Worm (Caenorhabditis elegans) whole organism, mixed stage, embryonic: ENCODE measurements around the gene C18H7.4.

Experiments used
- M03D4.4 ChIP-seq: sonication (generic microtip); optimal IDR thresholded peaks from 2 replicates; lab custom pipeline; 2017; ENCODE audit warnings: mild to moderate bottlenecking, missing genetic modification characterization, missing compliant biosample characterization
- bed-3 ChIP-seq: fragments of 200-800 bp; sonication (Bioruptor generic); optimal IDR thresholded peaks from 3 replicates; lab custom pipeline; 2018; ENCODE audit warnings: mild to moderate bottlenecking, missing genetic modification characterization, moderate library complexity, missing compliant biosample characterization
- blmp-1 ChIP-seq: fragments of 150-350 bp; optimal IDR thresholded peaks from 2 replicates; lab custom pipeline; 2014; ENCODE audit warnings: missing biosample characterization, missing genetic modification characterization
- ceh-39 ChIP-seq: fragments of 150-350 bp; optimal IDR thresholded peaks from 2 replicates; lab custom pipeline; 2014; ENCODE audit warnings: missing biosample characterization, missing genetic modification characterization
- ceh-43 ChIP-seq: fragments of 200-800 bp; sonication (Bioruptor generic); optimal IDR thresholded peaks from 2 replicates; lab custom pipeline; 2018; ENCODE audit warnings: mild to moderate bottlenecking, missing genetic modification characterization, moderate library complexity, missing compliant biosample characterization
- ceh-83 ChIP-seq: fragments of 200-800 bp; sonication (Bioruptor generic); optimal IDR thresholded peaks from 2 replicates; lab custom pipeline; 2018; ENCODE audit warnings: mild to moderate bottlenecking, missing genetic modification characterization, missing compliant biosample characterization
- ces-1 ChIP-seq: fragments of 150-350 bp; optimal IDR thresholded peaks from 2 replicates; lab custom pipeline; 2014; ENCODE audit warnings: missing biosample characterization, missing genetic modification reagents, missing genetic modification characterization
- cnd-1 ChIP-seq: fragments of 200-800 bp; sonication (Bioruptor generic); optimal IDR thresholded peaks from 2 replicates; lab custom pipeline; 2018; ENCODE audit warnings: mild to moderate bottlenecking, missing genetic modification characterization, missing compliant biosample characterization
- drap-1 ChIP-seq: fragments of 200-800 bp; sonication (Bioruptor generic); optimal IDR thresholded peaks from 3 replicates; lab custom pipeline; 2018; ENCODE audit warnings: mild to moderate bottlenecking, missing genetic modification characterization, missing compliant biosample characterization
- elt-1 ChIP-seq: sonication (generic microtip); optimal IDR thresholded peaks from 2 replicates; lab custom pipeline; 2017; ENCODE audit warnings: missing genetic modification characterization, mild to moderate bottlenecking, missing compliant biosample characterization, antibody characterized with exemption, moderate library complexity, borderline replicate concordance; ENCODE audit not compliant: insufficient read depth
- elt-3 ChIP-seq: fragments of 150-350 bp; optimal IDR thresholded peaks from 2 replicates; lab custom pipeline; 2014; ENCODE audit warnings: missing biosample characterization, missing genetic modification characterization
- flh-1 ChIP-seq: fragments of 200-800 bp; sonication (Bioruptor generic); optimal IDR thresholded peaks from 2 replicates; lab custom pipeline; 2018; ENCODE audit warnings: mild to moderate bottlenecking, missing genetic modification characterization, moderate library complexity, missing compliant biosample characterization
- ham-2 ChIP-seq: fragments of 200-800 bp; sonication (Bioruptor generic); optimal IDR thresholded peaks from 2 replicates; lab custom pipeline; 2018; ENCODE audit warnings: mild to moderate bottlenecking, missing genetic modification characterization, missing compliant biosample characterization
- hlh-1 ChIP-seq: fragments of 150-350 bp; optimal IDR thresholded peaks from 2 replicates; lab custom pipeline; 2014; ENCODE audit warnings: missing biosample characterization, missing genetic modification reagents, missing genetic modification characterization
- lin-13 ChIP-seq: fragments of 150-350 bp; optimal IDR thresholded peaks from 2 replicates; lab custom pipeline; 2014; ENCODE audit warnings: missing biosample characterization, missing genetic modification characterization
- lin-32 ChIP-seq: fragments of 200-800 bp; sonication (Bioruptor generic); optimal IDR thresholded peaks from 2 replicates; lab custom pipeline; 2018; ENCODE audit warnings: mild to moderate bottlenecking, missing genetic modification characterization, missing compliant biosample characterization
- lsy-2 ChIP-seq: fragments of 150-350 bp; optimal IDR thresholded peaks from 2 replicates; lab custom pipeline; 2014; ENCODE audit warnings: missing biosample characterization, missing genetic modification characterization
- mab-5 ChIP-seq: fragments of 150-350 bp; optimal IDR thresholded peaks from 2 replicates; lab custom pipeline; 2014; ENCODE audit warnings: missing biosample characterization, missing genetic modification characterization
- nhr-12 ChIP-seq: fragments of 150-350 bp; optimal IDR thresholded peaks from 2 replicates; lab custom pipeline; 2014; ENCODE audit warnings: missing biosample characterization, missing genetic modification characterization
- nhr-2 ChIP-seq: fragments of 150-350 bp; optimal IDR thresholded peaks from 2 replicates; lab custom pipeline; 2014; ENCODE audit warnings: missing biosample characterization, missing genetic modification characterization
- nhr-237 ChIP-seq: fragments of 150-350 bp; optimal IDR thresholded peaks from 2 replicates; lab custom pipeline; 2014; ENCODE audit warnings: missing biosample characterization, missing genetic modification characterization
- nhr-76 ChIP-seq: sonication (generic microtip); optimal IDR thresholded peaks from 2 replicates; lab custom pipeline; 2017; ENCODE audit warnings: missing biosample characterization, missing genetic modification characterization
- pha-4 ChIP-seq: fragments of 150-350 bp; optimal IDR thresholded peaks from 2 replicates; lab custom pipeline; 2018; ENCODE audit warnings: missing biosample characterization, missing genetic modification reagents, missing genetic modification characterization
- sem-2 ChIP-seq: fragments of 200-800 bp; sonication (Bioruptor generic); optimal IDR thresholded peaks from 2 replicates; lab custom pipeline; 2018; ENCODE audit warnings: mild to moderate bottlenecking, missing genetic modification characterization, missing compliant biosample characterization
- sptf-1 ChIP-seq: sonication (generic microtip); optimal IDR thresholded peaks from 2 replicates; lab custom pipeline; 2017; ENCODE audit warnings: mild to moderate bottlenecking, missing genetic modification characterization, moderate library complexity, missing compliant biosample characterization
- unc-120 ChIP-seq: sonication (generic microtip); optimal IDR thresholded peaks from 2 replicates; lab custom pipeline; 2017; ENCODE audit warnings: missing genetic modification characterization, missing compliant biosample characterization; ENCODE audit not compliant: poor library complexity, severe bottlenecking
- unc-39 ChIP-seq: fragments of 150-350 bp; optimal IDR thresholded peaks from 2 replicates; lab custom pipeline; 2014; ENCODE audit warnings: missing biosample characterization, missing genetic modification characterization
- unc-62 ChIP-seq: fragments of 150-350 bp; optimal IDR thresholded peaks from 2 replicates; lab custom pipeline; 2014; ENCODE audit warnings: missing biosample characterization, missing genetic modification reagents, missing genetic modification characterization
- zip-8 ChIP-seq: fragments of 150-350 bp; optimal IDR thresholded peaks from 2 replicates; lab custom pipeline; 2014; ENCODE audit warnings: missing biosample characterization, missing genetic modification characterization
- ztf-11 ChIP-seq: fragments of 150-350 bp; optimal IDR thresholded peaks from 2 replicates; lab custom pipeline; 2014; ENCODE audit warnings: missing biosample characterization, missing genetic modification characterization

C18H7.4 gene

ce11 chrIV:593029-593428 lies at the start of gene C18H7.4:
Gene C18H7.4 (plus strand): TSS chrIV:593329.
- TF ChIP-seq pha-4 (no peak), flh-1 (GFP tag; lab: Kevin White, UChicago) (no peak), ham-2 (GFP tag; lab: Kevin White, UChicago) (no peak), blmp-1 (tag; lab: Kevin White, UChicago) (no peak), nhr-12 (tag; lab: Kevin White, UChicago) (no peak), unc-39 (tag; lab: Kevin White, UChicago) (no peak), lsy-2 (no peak), nhr-76 (no peak), unc-62 (GFP tag; lab: Kevin White, UChicago) (no peak)
- TF ChIP-seq, all 35 proteins: peak for 0

- no peak for TF ChIP-seq cnd-1
- no peak for TF ChIP-seq unc-120 (tag; lab: Kevin White, UChicago)
- no peak for TF ChIP-seq M03D4.4
- no peak for TF ChIP-seq zip-8 (tag; lab: Kevin White, UChicago)
- no peak for TF ChIP-seq lin-13
- no peak for TF ChIP-seq nhr-2
These were observed 47.3 kb upstream of the C18H7.4 start for ce11 chrIV:545852-546251.

DNA sequence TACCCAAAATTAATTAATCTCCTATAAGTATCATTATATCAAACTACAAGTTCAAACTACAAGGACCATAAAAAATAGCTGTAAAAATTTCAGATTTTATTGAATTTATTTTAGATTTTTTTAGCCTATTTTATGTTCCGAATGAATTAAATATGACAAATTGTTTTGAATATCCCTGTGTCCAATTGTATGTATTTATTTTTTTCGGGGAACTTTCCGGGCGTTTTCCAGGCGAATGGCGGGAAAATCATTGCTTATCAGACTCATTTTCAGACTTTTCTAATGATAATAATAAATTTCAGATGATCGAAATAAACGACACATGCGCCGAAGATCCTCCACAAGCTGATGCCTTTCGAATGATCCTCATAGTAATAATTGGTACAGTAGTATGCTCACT lies 45.1 kb upstream of the C18H7.4 start, which contains the start of gene F56A11.4:
F56A11.4 (plus strand) TSS at position 301 of the 400 bp plus-strand sequence.
- TF ChIP-seq ces-1 (no peak), sptf-1 (tag; lab: Kevin White, UChicago) (no peak), unc-62 (GFP tag; lab: Kevin White, UChicago) (no peak), nhr-2 (no peak), nhr-76 (no peak), nhr-12 (tag; lab: Kevin White, UChicago) (no peak), mab-5 (tag; lab: Kevin White, UChicago) (no peak), ceh-39 (tag; lab: Kevin White, UChicago) (no peak), unc-39 (tag; lab: Kevin White, UChicago) (no peak), ceh-43 (no peak), bed-3 (no peak), hlh-1 (no peak), cnd-1 (no peak), sem-2 (GFP tag; lab: Kevin White, UChicago) (no peak), unc-120 (tag; lab: Kevin White, UChicago) (no peak), M03D4.4 (no peak)

- TF ChIP-seq pha-4 (no peak), mab-5 (tag; lab: Kevin White, UChicago) (no peak)
These were observed 41.2 kb upstream of the C18H7.4 start for ce11 chrIV:551923-552322.

DNA sequence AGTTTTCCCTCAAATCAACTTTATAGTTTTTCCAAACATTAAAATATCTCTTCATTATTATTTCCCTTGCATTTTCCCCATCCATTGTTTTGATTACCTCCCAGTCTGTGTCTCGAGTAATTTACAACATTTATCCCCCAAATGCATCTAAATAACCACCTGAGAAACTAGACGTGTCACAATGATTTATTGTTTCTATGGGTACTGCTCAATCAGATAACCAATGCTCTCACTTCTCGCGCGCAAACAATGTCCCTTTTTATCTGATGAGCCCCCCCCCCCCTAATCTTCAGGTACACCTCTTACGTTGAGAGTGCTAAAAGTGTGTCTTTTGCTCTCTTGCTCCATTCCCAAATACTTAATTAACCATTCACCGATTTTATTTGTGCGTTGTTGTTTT lies 39.1 kb upstream of the C18H7.4 start:
- TF ChIP-seq nhr-2, result peak; percentile 54
- peak; percentile 44 for TF ChIP-seq unc-62 (GFP tag; lab: Kevin White, UChicago)
- TF ChIP-seq cnd-1, result no peak
- TF ChIP-seq bed-3, result no peak
- no peak for TF ChIP-seq sptf-1 (tag; lab: Kevin White, UChicago)
- no peak for TF ChIP-seq lin-13
- TF ChIP-seq elt-1 (tag; lab: Kevin White, UChicago), result peak; percentile 74

- TF ChIP-seq unc-120 (tag; lab: Kevin White, UChicago) (peak; percentile 11), sptf-1 (tag; lab: Kevin White, UChicago) (peak; percentile 30), zip-8 (tag; lab: Kevin White, UChicago) (no peak), M03D4.4 (peak; percentile 39), nhr-237 (tag; lab: Kevin White, UChicago) (no peak)
These were observed 34.3 kb upstream of the C18H7.4 start, which contains the start of gene efn-4 for ce11 chrIV:558735-559284. Gene efn-4 (plus strand): TSS chrIV:559234.

- TF ChIP-seq elt-3 (no peak), M03D4.4 (no peak), drap-1 (GFP tag; lab: Kevin White, UChicago) (no peak), unc-39 (tag; lab: Kevin White, UChicago) (no peak), ceh-83 (GFP tag; lab: Kevin White, UChicago) (no peak), nhr-2 (peak; percentile 66), ces-1 (peak; percentile 13), ceh-39 (tag; lab: Kevin White, UChicago) (no peak), ztf-11 (tag; lab: Kevin White, UChicago) (no peak), lin-13 (no peak), unc-120 (tag; lab: Kevin White, UChicago) (no peak), blmp-1 (tag; lab: Kevin White, UChicago) (no peak), lin-32 (GFP tag; lab: Kevin White, UChicago) (no peak)
These were observed 32.8 kb upstream of the C18H7.4 start for ce11 chrIV:560314-560713.
